Fruit fly (Drosophila melanogaster) whole organism, wandering third instar larva: ENCODE measurements around the gene Sulf1.

Source experiments
- CG32264 ChIP-seq: fragments of 200-800 bp; sonication (Bioruptor generic); optimal IDR thresholded peaks from 2 replicates; lab custom pipeline; 2016; ENCODE audit warnings: missing biosample characterization, missing genetic modification characterization
- Myc ChIP-seq: fragments of >200 bp; optimal IDR thresholded peaks from 2 replicates; lab custom pipeline; 2017
- OdsH ChIP-seq: fragments of 200-800 bp; sonication (Bioruptor generic); optimal IDR thresholded peaks from 2 replicates; lab custom pipeline; 2016; ENCODE audit warnings: missing biosample characterization, mild to moderate bottlenecking, missing genetic modification characterization
- Sp1 ChIP-seq: fragments of 200-800 bp; sonication (Bioruptor generic); optimal IDR thresholded peaks from 3 replicates; lab custom pipeline; 2019; ENCODE audit warnings: missing biosample characterization, mild to moderate bottlenecking, missing genetic modification characterization, moderate library complexity
- dl ChIP-seq, 2 experiments: fragments of 175-275, 200-275 bp in 1 of 2; fragments of 200-275 bp in 1 of 2; sonication (Bioruptor generic); optimal IDR thresholded peaks; lab custom pipeline; 2018; ENCODE audit warnings: mild to moderate bottlenecking in 2 of 2, missing biosample characterization in 2 of 2, missing genetic modification characterization in 2 of 2, moderate library complexity in 2 of 2; ENCODE audit not compliant: partially characterized antibody in 2 of 2, insufficient read depth in 1 of 2
- pan ChIP-seq: fragments of >200 bp; optimal IDR thresholded peaks from 2 replicates; lab custom pipeline; 2017
- psq ChIP-seq: fragments of 200-800 bp; sonication (Bioruptor generic); optimal IDR thresholded peaks from 3 replicates; lab custom pipeline; 2017; ENCODE audit warnings: missing biosample characterization, mild to moderate bottlenecking, missing genetic modification characterization, moderate library complexity
- rgr ChIP-seq: fragments of 200-800 bp; sonication (Bioruptor generic); optimal IDR thresholded peaks from 3 replicates; lab custom pipeline; 2016; ENCODE audit warnings: missing biosample characterization, mild to moderate bottlenecking, missing genetic modification characterization
- sv ChIP-seq: fragments of 200-800 bp; sonication (Bioruptor generic); optimal IDR thresholded peaks from 3 replicates; lab custom pipeline; 2016; ENCODE audit warnings: missing biosample characterization, missing genetic modification characterization
- usp ChIP-seq: fragments of >200 bp; optimal IDR thresholded peaks from 2 replicates; lab custom pipeline; 2017; ENCODE audit warnings: missing biosample characterization, missing genetic modification characterization

DNA sequence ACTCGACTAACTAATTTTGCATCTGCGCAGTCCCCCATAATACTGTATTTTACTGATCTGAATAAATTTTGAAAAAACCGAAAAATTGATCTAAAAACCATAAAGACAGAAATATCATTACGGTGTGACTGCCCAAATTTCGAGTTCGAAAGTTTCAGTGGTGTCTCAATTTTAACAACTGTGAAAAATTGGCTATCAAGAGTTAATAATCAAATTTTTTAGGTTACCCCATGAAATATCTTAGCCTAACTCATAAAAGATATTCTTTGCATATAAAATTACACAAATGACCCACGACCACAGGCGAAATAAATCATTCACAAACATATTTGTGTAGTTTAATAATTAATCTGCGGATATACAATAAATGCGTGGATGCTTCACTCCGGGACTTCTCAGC lies 20.6 kb upstream of the Sulf1 start, which contains the start of gene CG42446:
- TF ChIP-seq OdsH (no peak), CG32264 (GFP tag; lab: Kevin White, UChicago) (no peak), rgr (no peak), pan (lab: Kevin White, UChicago) (no peak), usp (GFP tag; lab: Kevin White, UChicago) (no peak), psq (GFP tag; lab: Kevin White, UChicago) (no peak), sv (GFP tag; lab: Kevin White, UChicago) (no peak), dl (GFP tag; optimal IDR thresholded peaks at IDR 0.05; lab: Kevin White, UChicago; ENCODE audit: insufficient read depth in 1 of 2, partially characterized antibody in 2 of 2) (no peak), Myc (lab: Kevin White, UChicago) (no peak), Sp1 (GFP tag; lab: Kevin White, UChicago) (no peak)
